Fruit fly (Drosophila melanogaster): Measurements from ENCODE around the gene Ten-a.
A peak's percentile ranks its signal among the peaks of the same experiment; 100 is the strongest.

The Ten-a gene

DNA sequence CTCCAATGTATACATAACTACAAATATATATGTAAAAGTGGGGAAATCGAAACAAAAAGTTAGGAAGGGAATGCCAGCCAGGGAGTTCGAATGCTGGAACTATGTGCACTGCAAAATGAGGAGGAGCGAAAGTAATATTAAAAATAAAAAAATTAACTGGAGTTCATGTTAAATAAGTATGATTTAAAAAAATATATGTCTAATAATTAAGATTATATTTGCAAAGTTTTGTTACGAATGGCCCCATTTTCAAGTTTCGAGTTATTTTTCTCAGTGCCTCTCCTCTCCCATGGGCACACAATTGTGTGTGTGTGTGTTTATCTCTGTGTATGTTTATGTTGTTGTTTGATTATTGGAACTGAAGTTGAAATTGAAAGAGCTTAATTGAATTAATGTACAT is 198.9 kb downstream of the Ten-a start (continued):
- TF ChIP-seq chinmo (GFP tag; IDR thresholded peaks at IDR 0.05; ENCODE audit: partially characterized antibody) = no peak
- no peak for TF ChIP-seq Mrtf (GFP tag; IDR thresholded peaks at IDR 0.05)
- no peak for TF ChIP-seq Ets97D (GFP tag; optimal IDR thresholded peaks at IDR 0.05)
- TF ChIP-seq CG8388 (GFP tag; optimal IDR thresholded peaks at IDR 0.05) = peak; percentile 79
- TF ChIP-seq Spps (tag; optimal IDR thresholded peaks at IDR 0.05) = peak; percentile 40
- TF ChIP-seq Doc3 (GFP tag; IDR thresholded peaks at IDR 0.05; ENCODE audit: partially characterized antibody) = no peak
- no peak for TF ChIP-seq CG1792 (GFP tag; optimal IDR thresholded peaks at IDR 0.05)
- no peak for TF ChIP-seq ERR (GFP tag; optimal IDR thresholded peaks at IDR 0.05)
- TF ChIP-seq CG14710 (tag; optimal IDR thresholded peaks at IDR 0.05) = peak; percentile 72
- 0 out of 2 replicates have a peak, but pooled peaks have one; percentile 28 for TF ChIP-seq CG4404 (GFP tag; IDR thresholded peaks at IDR 0.05)
- peak; percentile 46 for TF ChIP-seq Abd-B (GFP tag; optimal IDR thresholded peaks at IDR 0.05)
- no peak for TF ChIP-seq mld (GFP tag; IDR thresholded peaks at IDR 0.05; ENCODE audit: partially characterized antibody)
- peak; percentile 52 for TF ChIP-seq CG5245 (GFP tag; optimal IDR thresholded peaks at IDR 0.05)
- no peak for TF ChIP-seq Bgb (GFP tag; IDR thresholded peaks at IDR 0.05; ENCODE audit: partially characterized antibody)
- TF ChIP-seq CG18619 (GFP tag; optimal IDR thresholded peaks at IDR 0.05) = peak; percentile 8
- no peak for TF ChIP-seq luna (GFP tag; optimal IDR thresholded peaks at IDR 0.05)
- TF ChIP-seq Dll (GFP tag; IDR thresholded peaks at IDR 0.05; ENCODE audit: partially characterized antibody) = no peak
- TF ChIP-seq CkIIα-i1 (GFP tag; IDR thresholded peaks at IDR 0.05) = no peak
- TF ChIP-seq CG17802 (tag; optimal IDR thresholded peaks at IDR 0.05) = no peak
- peak; percentile 77 for TF ChIP-seq phol (tag; optimal IDR thresholded peaks at IDR 0.05)
- no peak for TF ChIP-seq NC2β (GFP tag; optimal IDR thresholded peaks at IDR 0.05)
- TF ChIP-seq cad (GFP tag; optimal IDR thresholded peaks at IDR 0.05) = no peak
- TF ChIP-seq salm (tag; optimal IDR thresholded peaks at IDR 0.05) = peak; percentile 18
- TF ChIP-seq peb (GFP tag; IDR thresholded peaks at IDR 0.05) = peak; percentile 53; the same call in 1 of the 2 replicates
- peak; percentile 73 for TF ChIP-seq CG7839 (tag; optimal IDR thresholded peaks at IDR 0.05)
- no peak for TF ChIP-seq CG11085 (GFP tag; IDR thresholded peaks at IDR 0.05)
- no peak for TF ChIP-seq CG12104 (GFP tag; optimal IDR thresholded peaks at IDR 0.05)
- TF ChIP-seq kay (GFP tag; optimal IDR thresholded peaks at IDR 0.05) = no peak
- TF ChIP-seq D19B (GFP tag; optimal IDR thresholded peaks at IDR 0.05) = no peak
- no peak for TF ChIP-seq fd3F (GFP tag; optimal IDR thresholded peaks at IDR 0.05)
- no peak for TF ChIP-seq pros (GFP tag; optimal IDR thresholded peaks at IDR 0.05)
- peak; percentile 58 for TF ChIP-seq tin (GFP tag; optimal IDR thresholded peaks at IDR 0.05)
- peak; percentile 11 for TF ChIP-seq CG9817 (tag; optimal IDR thresholded peaks at IDR 0.05)
- no peak for TF ChIP-seq zfh2 (GFP tag; optimal IDR thresholded peaks at IDR 0.05)
- TF ChIP-seq hbn (GFP tag; IDR thresholded peaks at IDR 0.05; ENCODE audit: partially characterized antibody) = no peak
- peak; percentile 79 for TF ChIP-seq HLH3B (GFP tag; IDR thresholded peaks at IDR 0.05)
- no peak for TF ChIP-seq h (optimal IDR thresholded peaks at IDR 0.05)
- TF ChIP-seq sens-2 (GFP tag; IDR thresholded peaks at IDR 0.05) = no peak
- no peak for TF ChIP-seq eyg (GFP tag; optimal IDR thresholded peaks at IDR 0.05)
- TF ChIP-seq HmgZ (tag; optimal IDR thresholded peaks at IDR 0.05) = no peak
- TF ChIP-seq Trl (optimal IDR thresholded peaks at IDR 0.05) = no peak
- no peak for TF ChIP-seq Trl (GFP tag; optimal IDR thresholded peaks at IDR 0.05)
- TF ChIP-seq nmo (GFP tag; optimal IDR thresholded peaks at IDR 0.05) = peak; percentile 75
- no peak for TF ChIP-seq emc (GFP tag; optimal IDR thresholded peaks at IDR 0.05)
- TF ChIP-seq CG32532 (GFP tag; IDR thresholded peaks at IDR 0.05) = no peak
- peak; percentile 23 for TF ChIP-seq CG6654 (GFP tag; optimal IDR thresholded peaks at IDR 0.05)
- TF ChIP-seq gsb-n (tag; optimal IDR thresholded peaks at IDR 0.05) = peak; percentile 80
- peak; percentile 46 for TF ChIP-seq ssp (GFP tag; IDR thresholded peaks at IDR 0.05)
- TF ChIP-seq Hmr (GFP tag; optimal IDR thresholded peaks at IDR 0.05) = no peak
- TF ChIP-seq CG2202 (tag; optimal IDR thresholded peaks at IDR 0.05) = no peak
- no peak for TF ChIP-seq CG10565 (GFP tag; optimal IDR thresholded peaks at IDR 0.05)
- no peak for TF ChIP-seq Max (GFP tag; optimal IDR thresholded peaks at IDR 0.05)
